Worm (Caenorhabditis elegans) whole organism, mixed stage, embryonic: ENCODE results near the gene Y75B8A.63.
A peak's percentile ranks its signal among the peaks of the same experiment; 100 is the strongest.

ENCODE experiments used
- M03D4.4 ChIP-seq: sonication (generic microtip); optimal IDR thresholded peaks from 2 replicates; lab custom pipeline; 2017; ENCODE audit warnings: mild to moderate bottlenecking, missing genetic modification characterization, missing compliant biosample characterization
- blmp-1 ChIP-seq: fragments of 150-350 bp; optimal IDR thresholded peaks from 2 replicates; lab custom pipeline; 2014; ENCODE audit warnings: missing biosample characterization, missing genetic modification characterization
- ceh-39 ChIP-seq: fragments of 150-350 bp; optimal IDR thresholded peaks from 2 replicates; lab custom pipeline; 2014; ENCODE audit warnings: missing biosample characterization, missing genetic modification characterization
- ceh-43 ChIP-seq: fragments of 200-800 bp; sonication (Bioruptor generic); optimal IDR thresholded peaks from 2 replicates; lab custom pipeline; 2018; ENCODE audit warnings: mild to moderate bottlenecking, missing genetic modification characterization, moderate library complexity, missing compliant biosample characterization
- ces-1 ChIP-seq: fragments of 150-350 bp; optimal IDR thresholded peaks from 2 replicates; lab custom pipeline; 2014; ENCODE audit warnings: missing biosample characterization, missing genetic modification reagents, missing genetic modification characterization
- cnd-1 ChIP-seq: fragments of 200-800 bp; sonication (Bioruptor generic); optimal IDR thresholded peaks from 2 replicates; lab custom pipeline; 2018; ENCODE audit warnings: mild to moderate bottlenecking, missing genetic modification characterization, missing compliant biosample characterization
- drap-1 ChIP-seq: fragments of 200-800 bp; sonication (Bioruptor generic); optimal IDR thresholded peaks from 3 replicates; lab custom pipeline; 2018; ENCODE audit warnings: mild to moderate bottlenecking, missing genetic modification characterization, missing compliant biosample characterization
- elt-1 ChIP-seq: sonication (generic microtip); optimal IDR thresholded peaks from 2 replicates; lab custom pipeline; 2017; ENCODE audit warnings: missing genetic modification characterization, mild to moderate bottlenecking, missing compliant biosample characterization, antibody characterized with exemption, moderate library complexity, borderline replicate concordance; ENCODE audit not compliant: insufficient read depth
- elt-3 ChIP-seq: fragments of 150-350 bp; optimal IDR thresholded peaks from 2 replicates; lab custom pipeline; 2014; ENCODE audit warnings: missing biosample characterization, missing genetic modification characterization
- ham-2 ChIP-seq: fragments of 200-800 bp; sonication (Bioruptor generic); optimal IDR thresholded peaks from 2 replicates; lab custom pipeline; 2018; ENCODE audit warnings: mild to moderate bottlenecking, missing genetic modification characterization, missing compliant biosample characterization
- hlh-1 ChIP-seq: fragments of 150-350 bp; optimal IDR thresholded peaks from 2 replicates; lab custom pipeline; 2014; ENCODE audit warnings: missing biosample characterization, missing genetic modification reagents, missing genetic modification characterization
- lin-13 ChIP-seq: fragments of 150-350 bp; optimal IDR thresholded peaks from 2 replicates; lab custom pipeline; 2014; ENCODE audit warnings: missing biosample characterization, missing genetic modification characterization
- lsy-2 ChIP-seq: fragments of 150-350 bp; optimal IDR thresholded peaks from 2 replicates; lab custom pipeline; 2014; ENCODE audit warnings: missing biosample characterization, missing genetic modification characterization
- mab-5 ChIP-seq: fragments of 150-350 bp; optimal IDR thresholded peaks from 2 replicates; lab custom pipeline; 2014; ENCODE audit warnings: missing biosample characterization, missing genetic modification characterization
- mep-1 ChIP-seq: fragments of 150-350 bp; optimal IDR thresholded peaks from 2 replicates; lab custom pipeline; 2017; ENCODE audit warnings: missing biosample characterization, missing genetic modification reagents, missing genetic modification characterization, inconsistent platforms
- mls-2 ChIP-seq: sonication (generic microtip); optimal IDR thresholded peaks from 2 replicates; lab custom pipeline; 2016; ENCODE audit warnings: mild to moderate bottlenecking, missing genetic modification characterization, moderate library complexity, missing compliant biosample characterization
- nhr-12 ChIP-seq: fragments of 150-350 bp; optimal IDR thresholded peaks from 2 replicates; lab custom pipeline; 2014; ENCODE audit warnings: missing biosample characterization, missing genetic modification characterization
- nhr-2 ChIP-seq: fragments of 150-350 bp; optimal IDR thresholded peaks from 2 replicates; lab custom pipeline; 2014; ENCODE audit warnings: missing biosample characterization, missing genetic modification characterization
- nhr-237 ChIP-seq: fragments of 150-350 bp; optimal IDR thresholded peaks from 2 replicates; lab custom pipeline; 2014; ENCODE audit warnings: missing biosample characterization, missing genetic modification characterization
- pha-4 ChIP-seq: fragments of 150-350 bp; optimal IDR thresholded peaks from 2 replicates; lab custom pipeline; 2018; ENCODE audit warnings: missing biosample characterization, missing genetic modification reagents, missing genetic modification characterization
- sem-2 ChIP-seq: fragments of 200-800 bp; sonication (Bioruptor generic); optimal IDR thresholded peaks from 2 replicates; lab custom pipeline; 2018; ENCODE audit warnings: mild to moderate bottlenecking, missing genetic modification characterization, missing compliant biosample characterization
- snpc-4 ChIP-seq: fragments of 150-350 bp; optimal IDR thresholded peaks from 2 replicates; lab custom pipeline; 2014; ENCODE audit warnings: missing biosample characterization, missing genetic modification characterization
- sptf-1 ChIP-seq: sonication (generic microtip); optimal IDR thresholded peaks from 2 replicates; lab custom pipeline; 2017; ENCODE audit warnings: mild to moderate bottlenecking, missing genetic modification characterization, moderate library complexity, missing compliant biosample characterization
- tbx-8 ChIP-seq: fragments of 200-800 bp; sonication (Bioruptor generic); optimal IDR thresholded peaks from 2 replicates; lab custom pipeline; 2018; ENCODE audit warnings: mild to moderate bottlenecking, missing genetic modification characterization, moderate library complexity, missing compliant biosample characterization
- unc-120 ChIP-seq: sonication (generic microtip); optimal IDR thresholded peaks from 2 replicates; lab custom pipeline; 2017; ENCODE audit warnings: missing genetic modification characterization, missing compliant biosample characterization; ENCODE audit not compliant: poor library complexity, severe bottlenecking
- unc-39 ChIP-seq: fragments of 150-350 bp; optimal IDR thresholded peaks from 2 replicates; lab custom pipeline; 2014; ENCODE audit warnings: missing biosample characterization, missing genetic modification characterization
- unc-62 ChIP-seq: fragments of 150-350 bp; optimal IDR thresholded peaks from 2 replicates; lab custom pipeline; 2014; ENCODE audit warnings: missing biosample characterization, missing genetic modification reagents, missing genetic modification characterization

Gene Y75B8A.63

DNA sequence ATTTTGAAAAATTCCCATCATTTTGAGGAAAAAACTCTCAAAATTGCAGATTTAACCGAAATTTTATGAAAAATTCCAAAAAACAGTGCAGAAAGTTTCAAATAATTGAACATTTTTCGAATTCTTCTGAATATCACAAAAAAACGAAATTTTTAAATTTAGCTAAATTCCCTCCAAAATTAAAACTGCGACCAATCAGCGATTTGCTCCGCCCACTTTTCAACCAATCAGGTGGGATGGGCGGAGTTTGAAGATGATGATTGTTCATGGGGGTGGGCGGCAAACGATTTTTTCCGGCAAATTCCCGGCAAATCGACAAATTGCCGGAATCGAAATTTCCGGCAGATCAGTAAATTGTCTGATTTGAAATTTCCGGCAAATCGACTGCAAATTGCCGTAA is 6.5 kb downstream of the Y75B8A.63 start:
- TF ChIP-seq elt-1 (tag; lab: Kevin White, UChicago) (no peak), M03D4.4 (tag; lab: Kevin White, UChicago) (no peak), snpc-4 (tag; lab: Kevin White, UChicago) (no peak), ces-1 (GFP tag; lab: Kevin White, UChicago) (no peak), pha-4 (no peak), blmp-1 (tag; lab: Kevin White, UChicago) (no peak), drap-1 (GFP tag; lab: Kevin White, UChicago) (no peak), unc-39 (tag; lab: Kevin White, UChicago) (no peak), nhr-2 (tag; lab: Kevin White, UChicago) (no peak), sem-2 (no peak), mab-5 (tag; lab: Kevin White, UChicago) (no peak), sptf-1 (tag; lab: Kevin White, UChicago) (no peak), nhr-237 (no peak), nhr-12 (tag; lab: Kevin White, UChicago) (no peak), lin-13 (tag; lab: Kevin White, UChicago) (no peak)
- TF ChIP-seq, all 35 proteins: peak for 0

DNA sequence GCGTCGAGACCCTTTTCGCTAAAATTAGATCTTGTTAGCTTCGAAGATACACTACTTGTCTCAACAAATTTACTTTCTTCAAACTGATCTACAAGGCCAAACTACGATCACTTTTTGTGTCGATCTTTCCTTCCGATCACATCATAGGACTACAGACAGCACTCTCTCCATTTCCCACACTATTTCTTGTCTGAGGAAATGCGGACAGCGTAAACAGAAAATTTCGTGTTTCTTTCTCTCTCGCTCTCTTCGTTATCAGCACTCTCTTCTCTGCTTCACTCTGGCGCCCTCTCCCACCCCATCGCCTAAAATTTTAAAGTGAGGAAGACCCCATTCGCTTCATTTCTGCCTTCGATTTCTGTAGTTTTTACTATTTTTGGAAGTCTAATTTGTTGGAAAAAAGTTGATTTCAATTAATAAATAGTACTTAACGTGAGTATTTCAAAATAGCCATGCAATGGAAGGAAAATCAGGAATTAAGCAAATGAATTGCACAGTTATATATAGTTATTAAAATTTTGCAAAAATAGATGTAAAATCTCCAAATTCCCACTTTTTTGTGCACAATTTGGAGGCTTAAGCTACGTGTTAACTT is 7.8 kb downstream of the Y75B8A.63 start:
- TF ChIP-seq ceh-43 (GFP tag; lab: Kevin White, UChicago), result no peak
- TF ChIP-seq unc-62 (GFP tag; lab: Kevin White, UChicago), result peak; percentile 7
- TF ChIP-seq elt-3 (tag; lab: Kevin White, UChicago), result peak; percentile 1
- peak; percentile 1 for TF ChIP-seq pha-4
- TF ChIP-seq unc-120 (tag; lab: Kevin White, UChicago), result peak; percentile 25
- no peak for TF ChIP-seq hlh-1 (tag; lab: Kevin White, UChicago)
- peak; percentile 45 for TF ChIP-seq ces-1 (GFP tag; lab: Kevin White, UChicago)
- peak; percentile 51 for TF ChIP-seq elt-1 (tag; lab: Kevin White, UChicago)

DNA sequence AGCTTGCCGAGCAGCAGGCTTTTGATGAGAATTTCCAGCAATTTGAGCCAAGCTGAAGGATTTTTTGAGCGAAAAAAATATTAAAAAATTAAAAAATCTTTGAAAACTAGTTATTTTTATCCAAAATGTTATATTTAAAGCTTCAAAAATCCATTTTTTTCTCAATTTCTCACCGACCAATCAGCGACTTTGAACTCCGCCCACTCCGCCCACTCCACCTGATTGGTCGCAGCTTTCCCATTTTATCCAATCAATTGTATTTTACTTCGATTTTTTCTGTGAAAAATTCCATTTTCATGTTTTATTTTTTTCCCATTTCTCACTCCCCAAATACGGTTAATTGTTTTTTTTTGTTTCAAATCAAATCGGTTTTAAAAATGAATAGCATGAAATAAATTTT is 17.2 kb downstream of the Y75B8A.63 start:
- TF ChIP-seq ceh-43 (GFP tag; lab: Kevin White, UChicago) (no peak), cnd-1 (tag; lab: Kevin White, UChicago) (no peak), lin-13 (tag; lab: Kevin White, UChicago) (no peak), sptf-1 (tag; lab: Kevin White, UChicago) (no peak), nhr-2 (tag; lab: Kevin White, UChicago) (no peak), M03D4.4 (tag; lab: Kevin White, UChicago) (no peak), mab-5 (tag; lab: Kevin White, UChicago) (no peak), ces-1 (GFP tag; lab: Kevin White, UChicago) (no peak), ham-2 (GFP tag; lab: Kevin White, UChicago) (no peak)

DNA sequence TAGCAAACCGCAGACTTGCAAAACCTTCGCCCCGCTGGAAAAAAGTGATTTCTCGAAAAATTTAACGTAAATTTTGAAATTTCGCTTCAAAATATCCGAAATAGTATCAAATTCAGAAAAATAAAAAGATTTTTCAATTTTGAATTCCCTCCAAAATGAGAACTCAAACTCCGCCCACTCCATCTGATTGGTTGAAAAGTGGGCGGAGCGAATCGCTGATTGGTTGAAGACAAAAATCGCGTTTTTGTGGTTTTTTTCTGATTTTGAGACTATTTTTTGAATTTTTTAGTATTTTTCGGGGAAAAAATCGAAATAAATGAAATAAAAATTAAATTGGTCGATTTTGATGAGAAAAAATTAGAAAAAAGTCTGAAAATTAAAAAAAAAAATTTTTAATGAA is 21.3 kb downstream of the Y75B8A.63 start:
- no peak for TF ChIP-seq mls-2 (tag; lab: Kevin White, UChicago)

DNA sequence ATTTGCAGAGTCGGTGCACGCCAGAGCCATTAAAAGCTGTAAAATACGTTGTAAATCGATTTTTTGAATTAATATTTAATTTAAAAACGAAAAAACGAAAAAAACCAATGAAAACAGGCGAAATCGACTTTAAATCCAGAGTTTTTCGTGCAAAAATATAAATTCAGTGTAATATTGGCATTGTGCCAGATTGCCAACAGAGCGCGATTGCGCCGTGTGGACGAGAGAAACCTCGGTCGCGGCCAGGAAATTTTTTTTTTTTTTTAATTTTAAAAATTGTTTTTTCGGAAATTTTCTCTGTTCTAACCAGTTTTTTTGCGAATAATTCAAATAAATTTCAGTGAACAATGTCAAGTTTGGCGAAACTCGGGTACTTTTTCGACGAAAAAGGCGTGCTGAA is 23.6 kb downstream of the Y75B8A.63 start, which contains the start of the genes pph-4.1 and Y75B8A.31:
Gene pph-4.1, minus strand, starts transcription at position 36 of the 400 bp plus-strand sequence.
Gene Y75B8A.31, plus strand, starts transcription at position 342 of the 400 bp plus-strand sequence.
- TF ChIP-seq pha-4, result peak; percentile 72
- TF ChIP-seq mep-1, result peak; percentile 82
- peak; percentile 40 for TF ChIP-seq nhr-237
- TF ChIP-seq tbx-8 (GFP tag; lab: Kevin White, UChicago), result no peak
- TF ChIP-seq ces-1 (GFP tag; lab: Kevin White, UChicago), result peak; percentile 61
- TF ChIP-seq unc-120 (tag; lab: Kevin White, UChicago), result peak; percentile 1
- TF ChIP-seq lsy-2, result peak; percentile 74
- TF ChIP-seq hlh-1 (tag; lab: Kevin White, UChicago), result peak; percentile 14
- TF ChIP-seq sptf-1 (tag; lab: Kevin White, UChicago), result peak; percentile 75
- TF ChIP-seq ceh-39 (tag; lab: Kevin White, UChicago), result peak; percentile 33
- peak; percentile 9 for TF ChIP-seq mls-2 (tag; lab: Kevin White, UChicago)
- TF ChIP-seq unc-39 (tag; lab: Kevin White, UChicago), result no peak
- no peak for TF ChIP-seq snpc-4 (tag; lab: Kevin White, UChicago)
- peak; percentile 62 for TF ChIP-seq lin-13 (tag; lab: Kevin White, UChicago)

DNA sequence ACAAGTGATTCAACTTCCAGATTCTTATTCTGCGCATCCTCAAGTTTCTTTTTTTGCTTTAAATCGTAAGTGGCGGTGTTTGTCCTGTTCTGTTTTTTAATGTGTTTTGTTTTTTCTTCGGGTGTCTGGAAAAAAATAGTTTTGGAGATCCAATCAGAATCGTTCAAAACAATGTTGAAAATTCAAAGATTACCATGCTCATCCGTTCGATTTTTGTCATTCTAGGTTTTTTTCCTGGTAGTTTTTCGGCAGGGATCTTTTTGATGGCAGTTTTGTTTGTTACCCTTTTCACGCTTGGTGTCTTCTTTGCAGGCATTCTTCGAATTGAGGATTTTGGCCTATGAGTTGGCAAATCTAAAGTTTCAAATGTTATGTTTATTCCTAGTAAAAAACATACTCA is 28.8 kb downstream of the Y75B8A.63 start:
- TF ChIP-seq ceh-43 (GFP tag; lab: Kevin White, UChicago) (no peak), unc-62 (GFP tag; lab: Kevin White, UChicago) (no peak)
